Worm (Caenorhabditis elegans) whole organism, L4/young adult: ENCODE results near the gene stdh-4.

Experiments used
- W03F9.2 ChIP-seq: fragments of 150-350 bp; optimal IDR thresholded peaks from 2 replicates; lab custom pipeline; 2014; ENCODE audit warnings: missing biosample characterization, missing genetic modification characterization
- dao-5 ChIP-seq: sonication (generic microtip); optimal IDR thresholded peaks from 2 replicates; lab custom pipeline; 2016; ENCODE audit warnings: missing genotype, missing genetic modification characterization, moderate library complexity, missing compliant biosample characterization
- him-1 ChIP-seq: sonication (generic microtip); optimal IDR thresholded peaks from 2 replicates; lab custom pipeline; 2016; ENCODE audit warnings: missing genotype, missing genetic modification reagents, missing genetic modification characterization, missing compliant biosample characterization

ce11 chrV:8499407-8499806, 49.7 kb upstream of the stdh-4 start:
- TF ChIP-seq him-1 (tag; lab: Kevin White, UChicago) = no peak
- no peak for TF ChIP-seq W03F9.2 (tag; lab: Kevin White, UChicago)
- TF ChIP-seq dao-5 (tag; lab: Kevin White, UChicago) = no peak
